Fruit fly (Drosophila melanogaster) whole organism, embryonic: ENCODE data around the gene udt.

Experiments
- B-H1 ChIP-seq: fragments of 200-800 bp; sonication (Bioruptor generic); IDR thresholded peaks from 3 replicates; pipeline ENCODE4 v1.3.6; 2022; ENCODE audit warnings: missing biosample characterization, missing genetic modification characterization
- BEAF-32 ChIP-seq: fragments of 200-800 bp; sonication (Bioruptor generic); optimal IDR thresholded peaks from 3 replicates; lab custom pipeline; 2017; ENCODE audit warnings: missing biosample characterization, missing genetic modification characterization, mild to moderate bottlenecking, moderate library complexity, missing genetic modification reagents
- CG10267 ChIP-seq: fragments of 200-800 bp; sonication (Bioruptor generic); optimal IDR thresholded peaks from 2 replicates; lab custom pipeline; 2018; ENCODE audit warnings: missing biosample characterization, mild to moderate bottlenecking, missing genetic modification characterization, moderate library complexity
- CG10543 ChIP-seq: fragments of 200-800 bp; sonication (Bioruptor generic); optimal IDR thresholded peaks from 3 replicates; lab custom pipeline; 2017; ENCODE audit warnings: missing biosample characterization, mild to moderate bottlenecking, missing genetic modification characterization, moderate library complexity
- CG13287 ChIP-seq: fragments of 200-800 bp; sonication (Bioruptor generic); IDR thresholded peaks from 2 replicates; pipeline ENCODE4 v1.3.6; 2022; ENCODE audit warnings: missing biosample characterization, missing genetic modification characterization; ENCODE audit not compliant: partially characterized antibody
- CG13296 ChIP-seq: fragments of 200-800 bp; sonication (Bioruptor generic); optimal IDR thresholded peaks from 3 replicates; lab custom pipeline; 2018; ENCODE audit warnings: missing biosample characterization, mild to moderate bottlenecking, missing genetic modification characterization
- CG14050 ChIP-seq: fragments of 200-800 bp; sonication (Bioruptor generic); IDR thresholded peaks from 3 replicates; pipeline ENCODE4 v1.3.6; 2022; ENCODE audit warnings: missing biosample characterization, missing genetic modification characterization
- CG2712 ChIP-seq: fragments of 200-800 bp; optimal IDR thresholded peaks from 3 replicates; lab custom pipeline; 2019; ENCODE audit warnings: missing biosample characterization, mild to moderate bottlenecking, missing genetic modification characterization, moderate library complexity
- CG31441 ChIP-seq: fragments of 200-800 bp; sonication (Bioruptor generic); IDR thresholded peaks from 2 replicates; pipeline ENCODE4 v1.3.6; 2022; ENCODE audit warnings: missing biosample characterization, missing genetic modification characterization
- CG34376 ChIP-seq: fragments of 200-800 bp; sonication (Bioruptor generic); optimal IDR thresholded peaks from 2 replicates; lab custom pipeline; 2018; ENCODE audit warnings: missing biosample characterization, mild to moderate bottlenecking, missing genetic modification characterization
- CG42726 ChIP-seq: fragments of 200-800 bp; sonication (Bioruptor generic); IDR thresholded peaks from 2 replicates; pipeline ENCODE4 v1.3.6; 2022; ENCODE audit warnings: missing biosample characterization, missing genetic modification characterization; ENCODE audit not compliant: partially characterized antibody
- CG6175 ChIP-seq: fragments of 200-800 bp; sonication (Bioruptor generic); IDR thresholded peaks from 3 replicates; pipeline ENCODE4 v1.3.6; 2022; ENCODE audit warnings: missing biosample characterization, missing genetic modification characterization
- CG8359 ChIP-seq: fragments of 200-800 bp; sonication (Bioruptor generic); optimal IDR thresholded peaks from 2 replicates; lab custom pipeline; 2017; ENCODE audit warnings: missing biosample characterization, mild to moderate bottlenecking, missing genetic modification characterization, borderline replicate concordance
- CG9817 ChIP-seq: fragments of 200-800 bp; sonication (Bioruptor generic); optimal IDR thresholded peaks from 2 replicates; lab custom pipeline; 2018; ENCODE audit warnings: missing biosample characterization, mild to moderate bottlenecking, missing genetic modification characterization, moderate library complexity
- CG9932 ChIP-seq: fragments of 200-800 bp; sonication (Bioruptor generic); IDR thresholded peaks from 2 replicates; pipeline ENCODE4 v1.3.6; 2022; ENCODE audit warnings: missing biosample characterization, missing genetic modification characterization
- D19A ChIP-seq: fragments of 200-800 bp; optimal IDR thresholded peaks from 3 replicates; lab custom pipeline; 2019; ENCODE audit warnings: missing biosample characterization, mild to moderate bottlenecking, missing genetic modification characterization, moderate library complexity
- Drgx ChIP-seq: fragments of 200-800 bp; sonication (Bioruptor generic); IDR thresholded peaks from 2 replicates; pipeline ENCODE4 v1.3.6; 2022; ENCODE audit warnings: missing biosample characterization, missing genetic modification characterization
- Fer2 ChIP-seq: fragments of 200-800 bp; sonication (Bioruptor generic); optimal IDR thresholded peaks from 2 replicates; lab custom pipeline; 2018; ENCODE audit warnings: missing biosample characterization, mild to moderate bottlenecking, missing genetic modification characterization, moderate library complexity
- Gsc ChIP-seq: fragments of 200-800 bp; sonication (Bioruptor generic); IDR thresholded peaks from 2 replicates; pipeline ENCODE4 v1.3.6; 2022; ENCODE audit warnings: missing biosample characterization, missing genetic modification characterization
- Hr39 ChIP-seq: fragments of >200 bp; optimal IDR thresholded peaks from 2 replicates; lab custom pipeline; 2017
- Hr78 ChIP-seq, 2 experiments: fragments of 200-800 bp in 1 of 2; fragments of >200 bp in 1 of 2; sonication (Bioruptor generic) in 1 of 2; optimal IDR thresholded peaks; 2 replicates each; lab custom pipeline; 2017 to 2019; ENCODE audit warnings: missing biosample characterization in 2 of 2, missing genetic modification characterization in 2 of 2, mild to moderate bottlenecking in 1 of 2, moderate library complexity in 1 of 2
- Lhr ChIP-seq: fragments of 200-800 bp; sonication (Bioruptor generic); optimal IDR thresholded peaks from 3 replicates; lab custom pipeline; 2017; ENCODE audit warnings: mild to moderate bottlenecking, missing biosample characterization, missing genetic modification reagents, missing genetic modification characterization
- NfI ChIP-seq: fragments of 200-800 bp; sonication (Bioruptor generic); optimal IDR thresholded peaks from 3 replicates; lab custom pipeline; 2018; ENCODE audit warnings: missing biosample characterization, mild to moderate bottlenecking, missing genetic modification characterization, moderate library complexity
- Sry-β ChIP-seq: fragments of 200-800 bp; sonication (Bioruptor generic); optimal IDR thresholded peaks from 2 replicates; lab custom pipeline; 2018; ENCODE audit warnings: missing biosample characterization, mild to moderate bottlenecking, missing genetic modification characterization, moderate library complexity
- amos ChIP-seq: fragments of 200-800 bp; sonication (Bioruptor generic); IDR thresholded peaks from 2 replicates; pipeline ENCODE4 v1.3.6; 2022; ENCODE audit warnings: missing biosample characterization, missing genetic modification characterization; ENCODE audit not compliant: partially characterized antibody
- bsh ChIP-seq, 2 experiments: fragments of 200-800 bp; sonication (Bioruptor generic); optimal IDR thresholded peaks; 2 replicates each; lab custom pipeline; 2017 to 2018; ENCODE audit warnings: mild to moderate bottlenecking in 2 of 2, missing biosample characterization in 2 of 2, missing genetic modification characterization in 2 of 2, moderate library complexity in 1 of 2
- cad ChIP-seq: fragments of >200 bp; optimal IDR thresholded peaks from 2 replicates; lab custom pipeline; 2017; ENCODE audit warnings: missing biosample characterization, missing genetic modification characterization
- chinmo ChIP-seq: fragments of 200-800 bp; sonication (Bioruptor generic); IDR thresholded peaks from 4 replicates; pipeline ENCODE4 v1.3.6; 2022; ENCODE audit warnings: missing biosample characterization, missing genetic modification characterization; ENCODE audit not compliant: partially characterized antibody
- corto ChIP-seq: fragments of 200-800 bp; sonication (Bioruptor generic); optimal IDR thresholded peaks from 2 replicates; lab custom pipeline; 2016; ENCODE audit warnings: missing biosample characterization, mild to moderate bottlenecking, missing genetic modification characterization, moderate library complexity
- danr ChIP-seq: fragments of 200-800 bp; sonication (Bioruptor generic); IDR thresholded peaks from 2 replicates; pipeline ENCODE4 v1.3.6; 2022; ENCODE audit warnings: missing biosample characterization, missing genetic modification characterization
- dm ChIP-seq: fragments of 200-800 bp; sonication (Bioruptor generic); optimal IDR thresholded peaks from 3 replicates; lab custom pipeline; 2016; ENCODE audit warnings: missing biosample characterization, missing genetic modification characterization
- ewg ChIP-seq: fragments of 200-800 bp; sonication (Bioruptor generic); optimal IDR thresholded peaks from 3 replicates; lab custom pipeline; 2017; ENCODE audit warnings: mild to moderate bottlenecking, missing biosample characterization, missing genetic modification reagents, missing genetic modification characterization
- exex ChIP-seq: fragments of 200-800 bp; sonication (Bioruptor generic); optimal IDR thresholded peaks from 4 replicates; lab custom pipeline; 2018; ENCODE audit warnings: missing biosample characterization, mild to moderate bottlenecking, missing genetic modification characterization, moderate library complexity
- fu2 ChIP-seq: fragments of 200-800 bp; sonication (Bioruptor generic); optimal IDR thresholded peaks from 2 replicates; lab custom pipeline; 2016; ENCODE audit warnings: missing biosample characterization, missing genetic modification characterization
- grn ChIP-seq: fragments of 200-800 bp; sonication (Bioruptor generic); optimal IDR thresholded peaks from 3 replicates; lab custom pipeline; 2017; ENCODE audit warnings: missing biosample characterization, missing genetic modification characterization
- lola ChIP-seq, 3 experiments: fragments of >200 bp in 2 of 3; fragments of 200-800 bp in 1 of 3; sonication (Bioruptor generic) in 1 of 3; optimal IDR thresholded peaks; 2 replicates each; lab custom pipeline; 2017 to 2019; ENCODE audit warnings: missing biosample characterization in 3 of 3, missing genetic modification characterization in 3 of 3, mild to moderate bottlenecking in 1 of 3, moderate library complexity in 1 of 3
- maf-S ChIP-seq: fragments of 200-800 bp; sonication (Bioruptor generic); optimal IDR thresholded peaks from 2 replicates; lab custom pipeline; 2016; ENCODE audit warnings: missing biosample characterization, missing genetic modification characterization
- mirr ChIP-seq: fragments of 200-800 bp; sonication (Bioruptor generic); optimal IDR thresholded peaks from 3 replicates; lab custom pipeline; 2018; ENCODE audit warnings: missing biosample characterization, mild to moderate bottlenecking, missing genetic modification characterization
- nau ChIP-seq: fragments of 200-800 bp; sonication (Bioruptor generic); optimal IDR thresholded peaks from 3 replicates; lab custom pipeline; 2017; ENCODE audit warnings: missing biosample characterization, mild to moderate bottlenecking, missing genetic modification characterization, missing genetic modification reagents
- nerfin-1 ChIP-seq: fragments of 200-800 bp; sonication (Bioruptor generic); optimal IDR thresholded peaks from 3 replicates; lab custom pipeline; 2019; ENCODE audit warnings: missing biosample characterization, mild to moderate bottlenecking, missing genetic modification characterization, moderate library complexity
- nom ChIP-seq: fragments of 200-800 bp; sonication (Bioruptor generic); optimal IDR thresholded peaks from 2 replicates; lab custom pipeline; 2017; ENCODE audit warnings: missing biosample characterization, missing genetic modification characterization, mild to moderate bottlenecking, moderate library complexity, missing genetic modification reagents
- pan ChIP-seq, 4 experiments: fragments of >200 bp in 3 of 4; fragments of 200-800 bp in 1 of 4; sonication (Bioruptor generic) in 1 of 4; optimal IDR thresholded peaks in 3 of 4; IDR thresholded peaks in 1 of 4; 2 replicates each; pipeline versions ENCODE4 v1.3.6 to Lab custom; 2017 to 2022; ENCODE audit warnings: missing biosample characterization in 2 of 4, missing genetic modification characterization in 2 of 4, mixed read lengths in 1 of 4
- pho ChIP-seq: fragments of 200-800 bp; sonication (Bioruptor generic); optimal IDR thresholded peaks from 2 replicates; lab custom pipeline; 2016; ENCODE audit warnings: missing biosample characterization, missing genetic modification characterization
- tll ChIP-seq, 2 experiments: fragments of 200-800 bp in 1 of 2; fragments of >200 bp in 1 of 2; sonication (Bioruptor generic) in 1 of 2; optimal IDR thresholded peaks; 2 replicates each; lab custom pipeline; 2017 to 2019; ENCODE audit warnings: missing biosample characterization in 2 of 2, missing genetic modification characterization in 2 of 2, mild to moderate bottlenecking in 1 of 2, moderate library complexity in 1 of 2
- unpg ChIP-seq: fragments of 200-800 bp; sonication (Bioruptor generic); optimal IDR thresholded peaks from 3 replicates; lab custom pipeline; 2018; ENCODE audit warnings: missing biosample characterization, mild to moderate bottlenecking, missing genetic modification characterization, moderate library complexity
- vvl ChIP-seq: fragments of 200-800 bp; sonication (Bioruptor generic); IDR thresholded peaks from 2 replicates; pipeline ENCODE4 v1.3.6; 2022; ENCODE audit warnings: missing biosample characterization, missing genetic modification characterization

The udt gene

dm6 chr3R:23767417-23767853 lies 4.4 kb upstream of the udt start, which contains the start of the genes CG10214 and CG10375 (continued):
- TF ChIP-seq BEAF-32 (GFP tag; lab: Kevin White, UChicago) (peak; percentile 72), CG8359 (no peak), CG13287 (GFP tag; lab: Robert Waterston, UW) (peak; percentile 71), ewg (GFP tag; lab: Kevin White, UChicago) (peak; percentile 68), NfI (peak; percentile 66), fu2 (GFP tag; lab: Kevin White, UChicago) (peak; percentile 79), pho (GFP tag; lab: Kevin White, UChicago) (peak; percentile 81)

dm6 chr3R:23763622-23764273 lies 685 bp upstream of the udt start, which contains the start of gene Lsd-1:
TSS of gene Lsd-1 (plus strand) at chr3R:23763857.
- TF ChIP-seq CG10267 (tag; lab: Kevin White, UChicago) (no peak), amos (GFP tag; lab: Robert Waterston, UW) (no peak), CG9932 (GFP tag; lab: Robert Waterston, UW) (no peak), B-H1 (no peak), dm (GFP tag; lab: Kevin White, UChicago) (no peak), D19A (no peak), corto (GFP tag; lab: Kevin White, UChicago) (no peak), nerfin-1 (tag; lab: Kevin White, UChicago) (no peak), CG34376 (GFP tag; lab: Kevin White, UChicago) (peak; percentile 83), CG31441 (no peak), Lhr (GFP tag; lab: Kevin White, UChicago) (no peak), Fer2 (tag; lab: Kevin White, UChicago) (no peak), mirr (GFP tag; lab: Kevin White, UChicago) (peak; percentile 28), Hr78 (GFP tag; optimal IDR thresholded peaks at IDR 0.05; lab: Kevin White, UChicago) (peak in 1 of 2 experiments; percentile 53), grn (GFP tag; lab: Kevin White, UChicago) (peak; percentile 29), pan (optimal IDR thresholded peaks at IDR 0.05; lab: Kevin White, UChicago) (no peak), pan (GFP tag; optimal IDR thresholded peaks at IDR 0.05 in 1 of 2, IDR thresholded peaks at IDR 0.05 in 1 of 2) (no peak), CG10543 (GFP tag; lab: Kevin White, UChicago) (peak; percentile 79), Drgx (GFP tag; lab: Robert Waterston, UW) (peak; percentile 45; the same call in 1 of the 2 replicates), bsh (GFP tag; optimal IDR thresholded peaks at IDR 0.05; lab: Kevin White, UChicago) (peak in 1 of 2 experiments; percentile 52), Sry-β (GFP tag; lab: Kevin White, UChicago) (no peak), nau (no peak), cad (no peak), CG13296 (no peak), nom (peak; percentile 84), vvl (no peak), CG14050 (GFP tag; lab: Robert Waterston, UW) (no peak), maf-S (GFP tag; lab: Kevin White, UChicago) (no peak), CG2712 (tag; lab: Kevin White, UChicago) (no peak), danr (GFP tag; lab: Robert Waterston, UW) (no peak), unpg (GFP tag; lab: Kevin White, UChicago) (no peak), CG42726 (GFP tag; lab: Robert Waterston, UW) (no peak), chinmo (GFP tag; lab: Robert Waterston, UW) (peak; percentile 64; the same call in 1 of the 4 replicates), exex (tag; lab: Kevin White, UChicago) (peak; percentile 3), CG9817 (no peak), lola (GFP tag; optimal IDR thresholded peaks at IDR 0.05; lab: Kevin White, UChicago) (no peak), Hr39 (lab: Kevin White, UChicago) (no peak), Gsc (GFP tag; lab: Robert Waterston, UW) (no peak), tll (GFP tag; optimal IDR thresholded peaks at IDR 0.05; lab: Kevin White, UChicago) (no peak), CG6175 (GFP tag; lab: Robert Waterston, UW) (no peak)
